Worm (Caenorhabditis elegans) whole organism, early embryonic: Measurements from ENCODE around the gene kin-34.

Experiments
- B0310.2 ChIP-seq: sonication (generic microtip); optimal IDR thresholded peaks from 2 replicates; lab custom pipeline; 2016; ENCODE audit warnings: mild to moderate bottlenecking, missing genetic modification characterization, missing compliant biosample characterization
- ama-1 ChIP-seq: fragments of 150-350 bp; optimal IDR thresholded peaks from 2 replicates; lab custom pipeline; 2014
- ceh-13 ChIP-seq: fragments of 200-800 bp; sonication (Bioruptor generic); optimal IDR thresholded peaks from 2 replicates; lab custom pipeline; 2018; ENCODE audit warnings: mild to moderate bottlenecking, missing genetic modification characterization, missing compliant biosample characterization
- ceh-36 ChIP-seq: sonication (generic microtip); optimal IDR thresholded peaks from 2 replicates; lab custom pipeline; 2016; ENCODE audit warnings: missing genetic modification characterization, inconsistent platforms, missing compliant biosample characterization
- ets-7 ChIP-seq: sonication (generic microtip); optimal IDR thresholded peaks from 2 replicates; lab custom pipeline; 2016; ENCODE audit warnings: missing genotype, missing genetic modification characterization, missing compliant biosample characterization
- flt-1 ChIP-seq: fragments of 200-800 bp; sonication (Bioruptor generic); IDR thresholded peaks from 2 replicates; pipeline ENCODE4 v1.3.6; 2022; ENCODE audit warnings: missing genetic modification characterization, missing compliant biosample characterization
- hnd-1 ChIP-seq: sonication (generic microtip); optimal IDR thresholded peaks from 2 replicates; lab custom pipeline; 2016; ENCODE audit warnings: missing genetic modification characterization, missing compliant biosample characterization
- pes-1 ChIP-seq: fragments of 200-800 bp; sonication (Bioruptor generic); IDR thresholded peaks from 2 replicates; pipeline ENCODE4 v1.3.6; 2022; ENCODE audit warnings: missing genetic modification reagents, missing genetic modification characterization, missing compliant biosample characterization
- tbx-11 ChIP-seq: fragments of 200-800 bp; sonication (Bioruptor generic); IDR thresholded peaks from 2 replicates; pipeline ENCODE4 v1.3.6; 2022; ENCODE audit warnings: missing genetic modification characterization, missing compliant biosample characterization
- tra-4 ChIP-seq: sonication (generic microtip); optimal IDR thresholded peaks from 2 replicates; lab custom pipeline; 2017; ENCODE audit warnings: missing genetic modification characterization, missing compliant biosample characterization

- TF ChIP-seq ets-7 (tag; lab: Kevin White, UChicago) (no peak), flt-1 (GFP tag; lab: Robert Waterston, UW) (no peak), tra-4 (tag; lab: Kevin White, UChicago) (no peak), B0310.2 (tag; lab: Kevin White, UChicago) (no peak), pes-1 (GFP tag; lab: Robert Waterston, UW) (no peak), ama-1 (lab: Kevin White, UChicago) (no peak), ceh-13 (GFP tag; lab: Kevin White, UChicago) (no peak), hnd-1 (no peak), ceh-36 (tag; lab: Kevin White, UChicago) (no peak), tbx-11 (GFP tag; lab: Robert Waterston, UW) (no peak)
Observed at ce11 chrV:247576-247975, 1.6 kb upstream of the kin-34 start.
